Worm (Caenorhabditis elegans): Measurements from ENCODE around the gene mttu-1.
A peak's percentile ranks its signal among the peaks of the same experiment; 100 is the strongest.

Gene mttu-1

ce11 chrIV:11315688-11316087 is 19.0 kb upstream of the mttu-1 start:
- TF ChIP-seq skn-1 (tag; optimal IDR thresholded peaks at IDR 0.05), result no peak
- no peak for TF ChIP-seq mes-2 (tag; optimal IDR thresholded peaks at IDR 0.05; ENCODE audit: poor library complexity, severe bottlenecking)
- no peak for TF ChIP-seq attf-4 (tag; optimal IDR thresholded peaks at IDR 0.05)

ce11 chrIV:11314885-11315284 is 18.2 kb upstream of the mttu-1 start, which contains the start of the genes B0035.3, B0035.22 and pfd-4:
TSS of gene B0035.3 (minus strand) at chrIV:11314998.
TSS of gene B0035.22 (plus strand) at chrIV:11315153.
TSS of gene pfd-4 (plus strand) at chrIV:11315207.
- TF ChIP-seq Y105C5A.15 (GFP tag; IDR thresholded peaks at IDR 0.05) (no peak), mxl-2 (GFP tag; conservative IDR thresholded peaks at IDR 0.05) (no peak), mdt-29 (GFP tag; IDR thresholded peaks at IDR 0.05) (no peak), aly-2 (tag; optimal IDR thresholded peaks at IDR 0.05) (no peak), sdz-12 (GFP tag; optimal IDR thresholded peaks at IDR 0.05) (no peak), lin-39 (tag; optimal IDR thresholded peaks at IDR 0.05) (no peak), skn-1 (tag; optimal IDR thresholded peaks at IDR 0.05) (no peak), dpl-1 (GFP tag; optimal IDR thresholded peaks at IDR 0.05) (peak; percentile 59), daf-19 (GFP tag; conservative IDR thresholded peaks at IDR 0.05) (no peak), set-16 (GFP tag; IDR thresholded peaks at IDR 0.05) (no peak), dve-1 (tag; optimal IDR thresholded peaks at IDR 0.05; ENCODE audit: insufficient read depth) (peak; percentile 63), ztf-7 (tag; optimal IDR thresholded peaks at IDR 0.05) (no peak), vab-7 (GFP tag; IDR thresholded peaks at IDR 0.05) (no peak), ceh-62 (tag; optimal IDR thresholded peaks at IDR 0.05) (no peak), mep-1 (tag; optimal IDR thresholded peaks at IDR 0.05) (peak; percentile 46), dmd-9 (GFP tag; IDR thresholded peaks at IDR 0.05) (no peak), rbr-2 (tag; optimal IDR thresholded peaks at IDR 0.05) (peak; percentile 29), Y5F2A.4 (GFP tag; optimal IDR thresholded peaks at IDR 0.05) (no peak), dmd-6 (GFP tag; IDR thresholded peaks at IDR 0.05) (peak; percentile 23; the same call in 1 of the 2 replicates), F37D6.2 (tag; optimal IDR thresholded peaks at IDR 0.05) (no peak), lsy-2 (tag; optimal IDR thresholded peaks at IDR 0.05) (peak in 1 of 2 experiments; percentile 80), ceh-28 (tag; optimal IDR thresholded peaks at IDR 0.05) (no peak), madf-9 (GFP tag; conservative IDR thresholded peaks at IDR 0.05) (no peak), F26F4.8 (GFP tag; conservative IDR thresholded peaks at IDR 0.05) (no peak), lim-7 (GFP tag; IDR thresholded peaks at IDR 0.05) (no peak), nhr-42 (GFP tag; IDR thresholded peaks at IDR 0.05) (no peak), T20F7.1 (GFP tag; optimal IDR thresholded peaks at IDR 0.05) (no peak), Y48G9A.11 (GFP tag; IDR thresholded peaks at IDR 0.05) (no peak), nhr-237 (tag; optimal IDR thresholded peaks at IDR 0.05) (no peak), hif-1 (tag; optimal IDR thresholded peaks at IDR 0.05) (peak in 1 of 2 experiments; percentile 72), pha-4 (GFP tag; IDR thresholded peaks at IDR 0.05) (no peak), pha-4 (tag; optimal IDR thresholded peaks at IDR 0.05) (no peak), nhr-76 (tag; optimal IDR thresholded peaks at IDR 0.05) (no peak), zip-11 (GFP tag; IDR thresholded peaks at IDR 0.05) (no peak), F10B5.3 (tag; optimal IDR thresholded peaks at IDR 0.05) (no peak), arid-1 (GFP tag; conservative IDR thresholded peaks at IDR 0.05) (no peak), saeg-2 (GFP tag; IDR thresholded peaks at IDR 0.05) (no peak), T26A8.4 (GFP tag; IDR thresholded peaks at IDR 0.05) (no peak), duxl-1 (tag; optimal IDR thresholded peaks at IDR 0.05; ENCODE audit: poor library complexity) (no peak), ces-1 (GFP tag; optimal IDR thresholded peaks at IDR 0.05) (no peak), ceh-44 (GFP tag; IDR thresholded peaks at IDR 0.05) (no peak), egl-43 (GFP tag; IDR thresholded peaks at IDR 0.05) (no peak), F49E8.2 (tag; optimal IDR thresholded peaks at IDR 0.05; ENCODE audit: borderline replicate concordance) (no peak), spr-1 (tag; optimal IDR thresholded peaks at IDR 0.05) (no peak), spr-3 (GFP tag; optimal IDR thresholded peaks at IDR 0.05) (no peak), unc-39 (tag; optimal IDR thresholded peaks at IDR 0.05) (no peak), ceh-32 (tag; optimal IDR thresholded peaks at IDR 0.05; ENCODE audit: poor library complexity) (no peak), tra-1 (GFP tag; IDR thresholded peaks at IDR 0.05) (no peak)

All from whole organism, L4 larva.